Worm (Caenorhabditis elegans) whole organism, late embryonic: ENCODE measurements around the gene wht-4.

Experiments
- C38D4.7 ChIP-seq: fragments of 200-800 bp; sonication (Bioruptor generic); optimal IDR thresholded peaks from 2 replicates; lab custom pipeline; 2018; ENCODE audit warnings: mild to moderate bottlenecking, missing genetic modification characterization, moderate library complexity, missing compliant biosample characterization
- che-1 ChIP-seq: sonication (generic microtip); optimal IDR thresholded peaks from 2 replicates; lab custom pipeline; 2016; ENCODE audit warnings: mild to moderate bottlenecking, missing genetic modification characterization, missing compliant biosample characterization
- elt-2 ChIP-seq: sonication (generic microtip); optimal IDR thresholded peaks from 2 replicates; lab custom pipeline; 2016; ENCODE audit warnings: missing genetic modification reagents, missing genetic modification characterization, missing compliant biosample characterization
- eyg-1 ChIP-seq: sonication (generic microtip); optimal IDR thresholded peaks from 2 replicates; lab custom pipeline; 2016; ENCODE audit warnings: missing genotype, missing genetic modification characterization, missing compliant biosample characterization
- pqm-1 ChIP-seq: sonication (generic microtip); optimal IDR thresholded peaks from 2 replicates; lab custom pipeline; 2016; ENCODE audit warnings: missing genetic modification characterization, missing compliant biosample characterization

DNA sequence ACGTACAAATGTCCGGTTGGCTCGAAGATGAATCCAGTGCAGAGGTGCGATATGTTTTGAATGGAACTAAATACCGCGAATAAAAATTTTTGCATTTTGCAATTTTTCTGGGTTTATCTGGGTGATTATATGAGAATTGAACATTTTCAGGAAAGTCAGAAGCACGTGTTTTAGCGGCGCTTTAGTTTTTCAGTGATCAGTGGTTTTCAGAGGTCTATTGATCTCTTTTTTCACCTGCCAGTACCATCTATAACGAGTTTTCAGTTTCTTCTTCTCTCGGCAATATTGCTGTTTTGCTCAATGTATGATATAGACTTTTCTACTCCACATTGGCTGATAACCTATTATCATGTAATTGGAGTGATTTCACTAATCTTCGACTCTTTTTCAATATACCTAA, 8.3 kb downstream of the wht-4 start, which contains the start of gene sri-63:
- no peak for TF ChIP-seq pqm-1 (tag; lab: Kevin White, UChicago)
- no peak for TF ChIP-seq C38D4.7
- no peak for TF ChIP-seq che-1
- TF ChIP-seq elt-2 (tag; lab: Kevin White, UChicago), result no peak
- no peak for TF ChIP-seq eyg-1 (tag; lab: Kevin White, UChicago)
